Worm (Caenorhabditis elegans) whole organism, young adult: Measurements from ENCODE around the gene calf-1.
A peak's percentile ranks its signal among the peaks of the same experiment; 100 is the strongest.

Source experiments
- C06A6.2 ChIP-seq: fragments of 200-800 bp; sonication (Bioruptor generic); conservative IDR thresholded peaks from 2 replicates; pipeline ENCODE4 v1.3.6; 2022; ENCODE audit warnings: missing genetic modification characterization, missing compliant biosample characterization
- C17E4.6 ChIP-seq: fragments of 200-800 bp; sonication (Bioruptor generic); IDR thresholded peaks from 2 replicates; pipeline ENCODE4 v1.3.6; 2022; ENCODE audit warnings: missing genetic modification reagents, missing genetic modification characterization, missing compliant biosample characterization
- F22D6.2 ChIP-seq: sonication (generic microtip); optimal IDR thresholded peaks from 2 replicates; lab custom pipeline; 2016; ENCODE audit warnings: mild to moderate bottlenecking, missing genetic modification characterization, missing compliant biosample characterization
- F39B2.1 ChIP-seq: fragments of 200-800 bp; sonication (Bioruptor generic); IDR thresholded peaks from 2 replicates; pipeline ENCODE4 v1.3.6; 2022; ENCODE audit warnings: missing genetic modification reagents, missing genetic modification characterization, missing compliant biosample characterization
- F49E8.2 ChIP-seq: sonication (generic microtip); optimal IDR thresholded peaks from 3 replicates; lab custom pipeline; 2017; ENCODE audit warnings: missing genetic modification characterization, mild to moderate bottlenecking, missing compliant biosample characterization, antibody characterized with exemption, moderate library complexity; ENCODE audit not compliant: insufficient read depth
- K11D2.4 ChIP-seq: fragments of 200-800 bp; sonication (Bioruptor generic); IDR thresholded peaks from 2 replicates; pipeline ENCODE4 v1.3.6; 2022; ENCODE audit warnings: missing genetic modification reagents, missing genetic modification characterization, missing compliant biosample characterization
- K12H6.12 ChIP-seq: fragments of 200-800 bp; sonication (Bioruptor generic); optimal IDR thresholded peaks from 2 replicates; lab custom pipeline; 2018; ENCODE audit warnings: mild to moderate bottlenecking, missing genetic modification characterization, missing compliant biosample characterization
- T26A5.8 ChIP-seq: sonication (generic microtip); optimal IDR thresholded peaks from 2 replicates; lab custom pipeline; 2016; ENCODE audit warnings: missing genetic modification characterization, missing compliant biosample characterization
- Y53G8AR.9 ChIP-seq: fragments of 200-800 bp; sonication (Bioruptor generic); conservative IDR thresholded peaks from 2 replicates; pipeline ENCODE4 v1.3.6; 2022; ENCODE audit warnings: missing genetic modification reagents, missing genetic modification characterization, missing compliant biosample characterization
- Y67H2A.10 ChIP-seq: fragments of 200-800 bp; sonication (Bioruptor generic); conservative IDR thresholded peaks from 2 replicates; pipeline ENCODE4 v1.3.6; 2022; ENCODE audit warnings: missing genetic modification reagents, missing genetic modification characterization, missing compliant biosample characterization
- akir-1 ChIP-seq: fragments of 200-800 bp; sonication (Bioruptor generic); optimal IDR thresholded peaks from 2 replicates; lab custom pipeline; 2018; ENCODE audit warnings: mild to moderate bottlenecking, missing genetic modification characterization, moderate library complexity, missing compliant biosample characterization
- attf-6 ChIP-seq: fragments of 200-800 bp; sonication (Bioruptor generic); IDR thresholded peaks from 2 replicates; pipeline ENCODE4 v1.3.6; 2022; ENCODE audit warnings: missing genetic modification reagents, missing genetic modification characterization, missing compliant biosample characterization
- bed-1 ChIP-seq: fragments of 200-800 bp; sonication (Bioruptor generic); IDR thresholded peaks from 2 replicates; pipeline ENCODE4 v1.3.6; 2022; ENCODE audit warnings: missing genetic modification reagents, missing genetic modification characterization, missing compliant biosample characterization
- cebp-1 ChIP-seq, 2 experiments: fragments of 200-800 bp in 1 of 2; sonication (Bioruptor generic) in 1 of 2; sonication (generic microtip) in 1 of 2; IDR thresholded peaks in 1 of 2; optimal IDR thresholded peaks in 1 of 2; 2 replicates each; pipeline versions ENCODE4 v1.3.6 to Lab custom; 2017 to 2022; ENCODE audit warnings: missing compliant biosample characterization in 2 of 2, missing genetic modification characterization in 2 of 2, mild to moderate bottlenecking in 1 of 2, missing genetic modification reagents in 1 of 2, moderate library complexity in 1 of 2
- cebp-2 ChIP-seq: fragments of 200-800 bp; sonication (Bioruptor generic); IDR thresholded peaks from 2 replicates; pipeline ENCODE4 v1.3.6; 2022; ENCODE audit warnings: missing genetic modification characterization, missing compliant biosample characterization
- ceh-27 ChIP-seq: fragments of 200-800 bp; sonication (Bioruptor generic); optimal IDR thresholded peaks from 2 replicates; lab custom pipeline; 2018; ENCODE audit warnings: mild to moderate bottlenecking, missing genetic modification characterization, moderate library complexity, missing compliant biosample characterization
- ceh-58 ChIP-seq: fragments of 200-800 bp; sonication (Bioruptor generic); IDR thresholded peaks from 2 replicates; pipeline ENCODE4 v1.3.6; 2022; ENCODE audit warnings: missing genetic modification characterization, missing compliant biosample characterization
- ceh-79 ChIP-seq: sonication (generic microtip); optimal IDR thresholded peaks from 2 replicates; lab custom pipeline; 2017; ENCODE audit warnings: mild to moderate bottlenecking, missing genetic modification characterization, missing compliant biosample characterization
- ceh-91 ChIP-seq: fragments of 200-800 bp; sonication (Bioruptor generic); IDR thresholded peaks from 2 replicates; pipeline ENCODE4 v1.3.6; 2022; ENCODE audit warnings: missing genetic modification reagents, missing genetic modification characterization, missing compliant biosample characterization
- die-1 ChIP-seq: sonication (generic microtip); optimal IDR thresholded peaks from 2 replicates; lab custom pipeline; 2016; ENCODE audit warnings: missing genotype, mild to moderate bottlenecking, missing genetic modification characterization, missing compliant biosample characterization
- egl-44 ChIP-seq: fragments of 200-800 bp; sonication (Bioruptor generic); IDR thresholded peaks from 2 replicates; pipeline ENCODE4 v1.3.6; 2022; ENCODE audit warnings: missing genetic modification reagents, missing genetic modification characterization, missing compliant biosample characterization
- hlh-26 ChIP-seq: fragments of 200-800 bp; sonication (Bioruptor generic); conservative IDR thresholded peaks from 2 replicates; pipeline ENCODE4 v1.3.6; 2022; ENCODE audit warnings: missing genetic modification reagents, missing genetic modification characterization, missing compliant biosample characterization
- hmg-1.2 ChIP-seq: fragments of 200-800 bp; sonication (Bioruptor generic); IDR thresholded peaks from 2 replicates; pipeline ENCODE4 v1.3.6; 2022; ENCODE audit warnings: missing genetic modification reagents, missing genetic modification characterization, missing compliant biosample characterization
- hmg-20 ChIP-seq: fragments of 200-800 bp; sonication (Bioruptor generic); IDR thresholded peaks from 2 replicates; pipeline ENCODE4 v1.3.6; 2022; ENCODE audit warnings: missing genetic modification reagents, missing genetic modification characterization, missing compliant biosample characterization
- hrde-1 ChIP-seq: sonication (generic microtip); optimal IDR thresholded peaks from 2 replicates; lab custom pipeline; 2016; ENCODE audit warnings: missing genetic modification characterization, mild to moderate bottlenecking, missing compliant biosample characterization, moderate library complexity, missing genotype, missing genetic modification reagents, borderline replicate concordance
- lag-1 ChIP-seq: fragments of 200-800 bp; sonication (Bioruptor generic); IDR thresholded peaks from 2 replicates; pipeline ENCODE4 v1.3.6; 2022; ENCODE audit warnings: missing genetic modification reagents, missing genetic modification characterization, missing compliant biosample characterization
- let-526 ChIP-seq: fragments of 200-800 bp; sonication (Bioruptor generic); IDR thresholded peaks from 2 replicates; pipeline ENCODE4 v1.3.6; 2022; ENCODE audit warnings: missing genetic modification reagents, missing genetic modification characterization, missing compliant biosample characterization
- let-607 ChIP-seq, 2 experiments: fragments of 200-800 bp in 1 of 2; sonication (Bioruptor generic) in 1 of 2; sonication (generic microtip) in 1 of 2; optimal IDR thresholded peaks; 2 replicates each; lab custom pipeline; 2016 to 2018; ENCODE audit warnings: mild to moderate bottlenecking in 2 of 2, missing compliant biosample characterization in 2 of 2, missing genetic modification characterization in 2 of 2, moderate library complexity in 2 of 2, missing genotype in 1 of 2
- lsy-27 ChIP-seq: sonication (generic microtip); optimal IDR thresholded peaks from 2 replicates; lab custom pipeline; 2017; ENCODE audit warnings: missing genetic modification characterization, mild to moderate bottlenecking, missing compliant biosample characterization, antibody characterized with exemption, missing genotype, borderline replicate concordance; ENCODE audit not compliant: insufficient read depth
- madf-3 ChIP-seq: fragments of 200-800 bp; sonication (Bioruptor generic); IDR thresholded peaks from 2 replicates; pipeline ENCODE4 v1.3.6; 2022; ENCODE audit warnings: missing genetic modification reagents, missing genetic modification characterization, missing compliant biosample characterization
- madf-8 ChIP-seq: fragments of 200-800 bp; sonication (Bioruptor generic); conservative IDR thresholded peaks from 2 replicates; pipeline ENCODE4 v1.3.6; 2022; ENCODE audit warnings: missing genetic modification reagents, missing genetic modification characterization, missing compliant biosample characterization
- mcd-1 ChIP-seq: fragments of 200-800 bp; sonication (Bioruptor generic); IDR thresholded peaks from 2 replicates; pipeline ENCODE4 v1.3.6; 2022; ENCODE audit warnings: missing genetic modification reagents, missing genetic modification characterization, missing compliant biosample characterization
- mxl-1 ChIP-seq: sonication (generic microtip); optimal IDR thresholded peaks from 2 replicates; lab custom pipeline; 2016; ENCODE audit warnings: missing genetic modification characterization, missing compliant biosample characterization
- nfyb-1 ChIP-seq: fragments of 200-800 bp; sonication (Bioruptor generic); IDR thresholded peaks from 2 replicates; pipeline ENCODE4 v1.3.6; 2022; ENCODE audit warnings: missing genetic modification reagents, missing genetic modification characterization, missing compliant biosample characterization
- nhr-120 ChIP-seq: fragments of 200-800 bp; sonication (Bioruptor generic); IDR thresholded peaks from 2 replicates; pipeline ENCODE4 v1.3.6; 2022; ENCODE audit warnings: missing genetic modification characterization, missing compliant biosample characterization
- nhr-80 ChIP-seq: sonication (generic microtip); optimal IDR thresholded peaks from 2 replicates; lab custom pipeline; 2016; ENCODE audit warnings: missing genetic modification characterization, missing compliant biosample characterization
- nhr-90 ChIP-seq: sonication (generic microtip); optimal IDR thresholded peaks from 2 replicates; lab custom pipeline; 2016; ENCODE audit warnings: missing genotype, mild to moderate bottlenecking, missing genetic modification characterization, missing compliant biosample characterization
- pbrm-1 ChIP-seq: fragments of 200-800 bp; sonication (Bioruptor generic); IDR thresholded peaks from 2 replicates; pipeline ENCODE4 v1.3.6; 2022; ENCODE audit warnings: missing genetic modification reagents, missing genetic modification characterization, missing compliant biosample characterization
- rcor-1 ChIP-seq: fragments of 200-800 bp; sonication (Bioruptor generic); IDR thresholded peaks from 2 replicates; pipeline ENCODE4 v1.3.6; 2022; ENCODE audit warnings: missing genetic modification reagents, missing genetic modification characterization, missing compliant biosample characterization
- rec-8 ChIP-seq, 2 experiments: sonication (generic microtip); optimal IDR thresholded peaks; 2 replicates each; lab custom pipeline; 2016; ENCODE audit warnings: mild to moderate bottlenecking in 2 of 2, missing genetic modification characterization in 2 of 2, missing genetic modification reagents in 2 of 2, missing genotype in 2 of 2, missing biosample characterization in 1 of 2, missing compliant biosample characterization in 1 of 2, moderate library complexity in 1 of 2
- repo-1 ChIP-seq: sonication (generic microtip); optimal IDR thresholded peaks from 2 replicates; lab custom pipeline; 2017; ENCODE audit warnings: mild to moderate bottlenecking, missing genetic modification characterization, missing compliant biosample characterization
- sea-2 ChIP-seq: fragments of 200-800 bp; sonication (Bioruptor generic); IDR thresholded peaks from 2 replicates; pipeline ENCODE4 v1.3.6; 2022; ENCODE audit warnings: missing genetic modification characterization, missing compliant biosample characterization
- snpc-1.1 ChIP-seq: sonication (generic microtip); optimal IDR thresholded peaks from 2 replicates; lab custom pipeline; 2017; ENCODE audit warnings: missing genetic modification characterization, mild to moderate bottlenecking, missing compliant biosample characterization, antibody characterized with exemption, moderate library complexity, missing genotype, missing genetic modification reagents; ENCODE audit not compliant: insufficient read depth
- somi-1 ChIP-seq: fragments of 200-800 bp; sonication (Bioruptor generic); optimal IDR thresholded peaks from 2 replicates; lab custom pipeline; 2018; ENCODE audit warnings: mild to moderate bottlenecking, missing genetic modification characterization, missing compliant biosample characterization
- tbp1 ChIP-seq: fragments of 200-800 bp; sonication (Bioruptor generic); optimal IDR thresholded peaks from 2 replicates; lab custom pipeline; 2018; ENCODE audit warnings: mild to moderate bottlenecking, missing genetic modification characterization, missing compliant biosample characterization
- unc-130 ChIP-seq: sonication (generic microtip); optimal IDR thresholded peaks from 2 replicates; lab custom pipeline; 2016; ENCODE audit warnings: missing genetic modification reagents, missing genetic modification characterization, missing compliant biosample characterization
- xnd-1 ChIP-seq: sonication (generic microtip); optimal IDR thresholded peaks from 2 replicates; lab custom pipeline; 2016; ENCODE audit warnings: missing genotype, missing genetic modification reagents, missing genetic modification characterization, missing compliant biosample characterization
- ztf-26 ChIP-seq: sonication (generic microtip); optimal IDR thresholded peaks from 2 replicates; lab custom pipeline; 2017; ENCODE audit warnings: missing genetic modification characterization, missing compliant biosample characterization

The calf-1 gene

ce11 chrV:20498980-20499379, 20.1 kb upstream of the calf-1 start, which contains the start of gene dct-16:
Gene dct-16, minus strand, starts transcription at chrV:20499057.
- TF ChIP-seq attf-6 (GFP tag; lab: Robert Waterston, UW) (no peak), unc-130 (GFP tag; lab: Kevin White, UChicago) (no peak), xnd-1 (tag; lab: Kevin White, UChicago) (no peak), cebp-1 (GFP tag; IDR thresholded peaks at IDR 0.05; lab: Robert Waterston, UW) (no peak), cebp-1 (tag; optimal IDR thresholded peaks at IDR 0.05; lab: Kevin White, UChicago) (no peak), hmg-1.2 (GFP tag; lab: Robert Waterston, UW) (no peak), hrde-1 (tag; lab: Kevin White, UChicago) (no peak), F22D6.2 (no peak), tbp1 (GFP tag; lab: Kevin White, UChicago) (peak; percentile 41), madf-8 (no peak), lsy-27 (tag; lab: Kevin White, UChicago) (no peak), nhr-90 (tag; lab: Kevin White, UChicago) (peak; percentile 44), Y53G8AR.9 (GFP tag; lab: Robert Waterston, UW) (no peak; the same call in 1 of the 2 replicates), somi-1 (no peak), K11D2.4 (GFP tag; lab: Robert Waterston, UW) (no peak), ztf-26 (tag; lab: Kevin White, UChicago) (no peak), ceh-79 (tag; lab: Kevin White, UChicago) (no peak), C06A6.2 (GFP tag; lab: Robert Waterston, UW) (no peak), hlh-26 (GFP tag; lab: Robert Waterston, UW) (no peak), madf-3 (GFP tag; lab: Robert Waterston, UW) (no peak), ceh-27 (GFP tag; lab: Kevin White, UChicago) (no peak), akir-1 (GFP tag; lab: Kevin White, UChicago) (no peak), rcor-1 (GFP tag; lab: Robert Waterston, UW) (no peak), ceh-91 (GFP tag; lab: Robert Waterston, UW) (no peak), cebp-2 (GFP tag; lab: Robert Waterston, UW) (no peak), Y67H2A.10 (GFP tag; lab: Robert Waterston, UW) (no peak), ceh-58 (GFP tag; lab: Robert Waterston, UW) (no peak), hmg-20 (no peak), bed-1 (GFP tag; lab: Robert Waterston, UW) (no peak), mcd-1 (GFP tag; lab: Robert Waterston, UW) (0 out of 2 replicates have a peak, but pooled peaks have one; percentile 19), T26A5.8 (tag; lab: Kevin White, UChicago) (no peak), K12H6.12 (tag; lab: Kevin White, UChicago) (no peak), C17E4.6 (GFP tag; lab: Robert Waterston, UW) (no peak), let-607 (tag; optimal IDR thresholded peaks at IDR 0.05; lab: Kevin White, UChicago) (peak; percentile 95 to 97), sea-2 (GFP tag; lab: Robert Waterston, UW) (no peak), let-526 (GFP tag; lab: Robert Waterston, UW) (no peak), snpc-1.1 (tag; lab: Kevin White, UChicago) (no peak), nhr-120 (GFP tag; lab: Robert Waterston, UW) (no peak), lag-1 (GFP tag; lab: Robert Waterston, UW) (no peak), die-1 (tag; lab: Kevin White, UChicago) (no peak), rec-8 (tag; optimal IDR thresholded peaks at IDR 0.05; lab: Kevin White, UChicago) (no peak), pbrm-1 (GFP tag; lab: Robert Waterston, UW) (no peak), nfyb-1 (GFP tag; lab: Robert Waterston, UW) (peak; percentile 69; the same call in 1 of the 2 replicates), F49E8.2 (no peak), F39B2.1 (GFP tag; lab: Robert Waterston, UW) (no peak), nhr-80 (tag; lab: Kevin White, UChicago) (peak; percentile 96), mxl-1 (tag; lab: Kevin White, UChicago) (no peak), repo-1 (no peak), egl-44 (GFP tag; lab: Robert Waterston, UW) (0 out of 2 replicates have a peak, but pooled peaks have one; percentile 47)
